Fruit fly (Drosophila melanogaster): ENCODE data around the gene Chd64.

Gene Chd64

dm6 chr3L:4108844-4109494 lies 13.2 kb downstream of the Chd64 start:
- peak; percentile 22 for TF ChIP-seq CG17801 (GFP tag; optimal IDR thresholded peaks at IDR 0.05; ENCODE audit: partially characterized antibody)

- TF ChIP-seq CG17801 (GFP tag; optimal IDR thresholded peaks at IDR 0.05; ENCODE audit: partially characterized antibody), result no peak
Measured at dm6 chr3L:4108072-4108843, 13.9 kb downstream of the Chd64 start, which contains the start of gene Ack. Ack (plus strand) TSS chr3L:4108186.

dm6 chr3L:4107120-4107519 lies 15.1 kb downstream of the Chd64 start:
- TF ChIP-seq CG17801 (GFP tag; optimal IDR thresholded peaks at IDR 0.05; ENCODE audit: partially characterized antibody), result no peak

dm6 chr3L:4103258-4104247 lies 18.6 kb downstream of the Chd64 start, which contains the start of gene Fit1:
Fit1 (plus strand) TSS chr3L:4103564.
- TF ChIP-seq CG17801 (GFP tag; optimal IDR thresholded peaks at IDR 0.05; ENCODE audit: partially characterized antibody), result peak; percentile 35

dm6 chr3L:4102496-4103257 lies 19.5 kb downstream of the Chd64 start, which contains the start of gene CG14995:
CG14995 (minus strand) TSS chr3L:4103256.
- peak; percentile 72 for TF ChIP-seq CG17801 (GFP tag; optimal IDR thresholded peaks at IDR 0.05; ENCODE audit: partially characterized antibody)

- TF ChIP-seq CG17801 (GFP tag; optimal IDR thresholded peaks at IDR 0.05; ENCODE audit: partially characterized antibody), result no peak
Measured at dm6 chr3L:4099194-4099593, 23.0 kb downstream of the Chd64 start.

dm6 chr3L:4096546-4096945 lies 25.6 kb downstream of the Chd64 start:
- TF ChIP-seq CG17801 (GFP tag; optimal IDR thresholded peaks at IDR 0.05; ENCODE audit: partially characterized antibody), result no peak

- TF ChIP-seq CG17801 (GFP tag; optimal IDR thresholded peaks at IDR 0.05; ENCODE audit: partially characterized antibody), result no peak
Measured at dm6 chr3L:4092705-4093257, 29.4 kb downstream of the Chd64 start, which contains the start of gene CG14990. CG14990 (plus strand) TSS chr3L:4093207.

- TF ChIP-seq CG17801 (GFP tag; optimal IDR thresholded peaks at IDR 0.05; ENCODE audit: partially characterized antibody), result no peak
Measured at dm6 chr3L:4088694-4089190, 33.4 kb downstream of the Chd64 start, which contains the start of gene Gad1. Gad1 (minus strand) TSS chr3L:4088744.

dm6 chr3L:4087281-4087680 lies 34.9 kb downstream of the Chd64 start, which contains the start of gene CG14989:
CG14989 (plus strand) TSS chr3L:4087581.
- TF ChIP-seq CG17801 (GFP tag; optimal IDR thresholded peaks at IDR 0.05; ENCODE audit: partially characterized antibody), result no peak

dm6 chr3L:4085867-4086266 lies 36.3 kb downstream of the Chd64 start:
- TF ChIP-seq CG17801 (GFP tag; optimal IDR thresholded peaks at IDR 0.05; ENCODE audit: partially characterized antibody), result no peak

- no peak for TF ChIP-seq CG17801 (GFP tag; optimal IDR thresholded peaks at IDR 0.05; ENCODE audit: partially characterized antibody)
Measured at dm6 chr3L:4083442-4083841, 38.7 kb downstream of the Chd64 start.

- no peak for TF ChIP-seq CG17801 (GFP tag; optimal IDR thresholded peaks at IDR 0.05; ENCODE audit: partially characterized antibody)
Measured at dm6 chr3L:4081243-4081642, 40.9 kb downstream of the Chd64 start.

dm6 chr3L:4080278-4080677 lies 41.9 kb downstream of the Chd64 start:
- TF ChIP-seq CG17801 (GFP tag; optimal IDR thresholded peaks at IDR 0.05; ENCODE audit: partially characterized antibody), result no peak

Data from ovary, adult (tissue).